Worm (Caenorhabditis elegans) whole organism, L3 larva: ENCODE data around the gene srg-53.

Experiments
- ama-1 ChIP-seq: fragments of 150-350 bp; optimal IDR thresholded peaks from 2 replicates; lab custom pipeline; 2018
- ceh-28 ChIP-seq: fragments of 150-350 bp; optimal IDR thresholded peaks from 2 replicates; lab custom pipeline; 2014; ENCODE audit warnings: missing biosample characterization, missing genetic modification reagents, missing genetic modification characterization
- daf-12 ChIP-seq: fragments of 150-350 bp; optimal IDR thresholded peaks from 2 replicates; lab custom pipeline; 2014; ENCODE audit warnings: missing biosample characterization, missing genetic modification reagents, missing genetic modification characterization
- elt-1 ChIP-seq: fragments of 150-350 bp; optimal IDR thresholded peaks from 2 replicates; lab custom pipeline; 2014; ENCODE audit warnings: missing biosample characterization, missing genetic modification characterization
- elt-3 ChIP-seq, 3 experiments: fragments of 150-350 bp in 1 of 3; sonication (generic microtip) in 2 of 3; optimal IDR thresholded peaks; 2 replicates in 2 of 3; 4 replicates in 1 of 3; lab custom pipeline; 2014 to 2017; ENCODE audit warnings: missing biosample characterization in 3 of 3, missing genetic modification characterization in 3 of 3
- lin-39 ChIP-seq: fragments of 150-350 bp; optimal IDR thresholded peaks from 2 replicates; lab custom pipeline; 2018; ENCODE audit warnings: missing biosample characterization, missing genetic modification reagents, missing genetic modification characterization
- nhr-28 ChIP-seq: fragments of 150-350 bp; optimal IDR thresholded peaks from 2 replicates; lab custom pipeline; 2014; ENCODE audit warnings: missing biosample characterization, missing genetic modification characterization
- pha-4 ChIP-seq: fragments of 150-350 bp; optimal IDR thresholded peaks from 2 replicates; lab custom pipeline; 2014; ENCODE audit warnings: missing biosample characterization, missing genetic modification reagents, missing genetic modification characterization
- snpc-4 ChIP-seq: fragments of 150-350 bp; optimal IDR thresholded peaks from 2 replicates; lab custom pipeline; 2014; ENCODE audit warnings: missing biosample characterization, missing genetic modification characterization
- ztf-11 ChIP-seq: fragments of 150-350 bp; optimal IDR thresholded peaks from 2 replicates; lab custom pipeline; 2014; ENCODE audit warnings: missing biosample characterization, missing genetic modification characterization

DNA sequence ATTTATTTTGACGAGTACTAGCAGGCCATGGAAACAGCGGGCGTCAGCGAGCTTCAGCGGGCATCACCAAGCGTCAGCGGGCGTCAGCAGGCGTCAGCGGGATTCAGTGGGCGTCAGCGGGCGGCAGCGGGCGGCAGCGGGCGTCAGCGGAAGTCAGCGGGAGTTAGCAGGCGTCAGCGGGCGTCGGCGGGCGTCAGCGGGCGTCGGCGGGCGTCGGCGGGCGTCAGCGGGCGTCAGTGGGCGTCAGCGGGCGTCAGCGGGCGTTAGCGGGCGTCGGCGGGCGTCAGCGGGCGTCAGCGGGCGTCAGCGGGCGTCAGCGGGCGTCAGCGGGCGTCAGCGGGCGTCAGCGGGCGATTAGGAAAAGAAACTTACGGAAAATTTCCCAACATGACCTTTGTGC lies 36.7 kb upstream of the srg-53 start:
- no peak for TF ChIP-seq pha-4 (tag; lab: Kevin White, UChicago)
- no peak for TF ChIP-seq lin-39 (tag; lab: Kevin White, UChicago)
- no peak for TF ChIP-seq elt-1 (tag; lab: Kevin White, UChicago)
- TF ChIP-seq ceh-28 (tag; lab: Kevin White, UChicago), result no peak
- no peak for TF ChIP-seq nhr-28
- TF ChIP-seq snpc-4 (tag; lab: Kevin White, UChicago), result no peak
- TF ChIP-seq elt-3 (tag; optimal IDR thresholded peaks at IDR 0.05; lab: Kevin White, UChicago), result no peak
- TF ChIP-seq ztf-11, result no peak
- TF ChIP-seq daf-12 (tag; lab: Kevin White, UChicago), result no peak
- TF ChIP-seq ama-1 (lab: Kevin White, UChicago), result no peak
